Worm (Caenorhabditis elegans) whole organism, midembryonic: Measurements from ENCODE around the gene ZK686.3.

Source experiments
- T22C8.4 ChIP-seq: fragments of 200-800 bp; sonication (Bioruptor generic); IDR thresholded peaks from 2 replicates; pipeline ENCODE4 v1.3.6; 2022; ENCODE audit warnings: missing genetic modification characterization, missing compliant biosample characterization
- cog-1 ChIP-seq: sonication (generic microtip); optimal IDR thresholded peaks from 2 replicates; lab custom pipeline; 2016; ENCODE audit warnings: missing genetic modification characterization, missing compliant biosample characterization
- flt-1 ChIP-seq: fragments of 200-800 bp; sonication (Bioruptor generic); IDR thresholded peaks from 2 replicates; pipeline ENCODE4 v1.3.6; 2022; ENCODE audit warnings: missing genetic modification characterization, missing compliant biosample characterization
- klf-2 ChIP-seq: fragments of 200-800 bp; sonication (Bioruptor generic); conservative IDR thresholded peaks from 2 replicates; pipeline ENCODE4 v1.3.6; 2022; ENCODE audit warnings: missing genetic modification reagents, missing genetic modification characterization, missing compliant biosample characterization
- med-1 ChIP-seq: sonication (generic microtip); optimal IDR thresholded peaks from 2 replicates; lab custom pipeline; 2017; ENCODE audit warnings: missing genetic modification characterization, mild to moderate bottlenecking, missing compliant biosample characterization, antibody characterized with exemption, missing genetic modification reagents; ENCODE audit not compliant: insufficient read depth
- ref-1 ChIP-seq: fragments of 200-800 bp; sonication (Bioruptor generic); conservative IDR thresholded peaks from 2 replicates; pipeline ENCODE4 v1.3.6; 2022; ENCODE audit warnings: missing genetic modification reagents, missing genetic modification characterization, missing compliant biosample characterization
- tab-1 ChIP-seq: fragments of 200-800 bp; sonication (Bioruptor generic); IDR thresholded peaks from 2 replicates; pipeline ENCODE4 v1.3.6; 2022; ENCODE audit warnings: missing genetic modification characterization, missing compliant biosample characterization
- ztf-23 ChIP-seq: fragments of 200-800 bp; sonication (Bioruptor generic); IDR thresholded peaks from 2 replicates; pipeline ENCODE4 v1.3.6; 2022; ENCODE audit warnings: missing genetic modification reagents, missing genetic modification characterization, missing compliant biosample characterization
- ztf-29 ChIP-seq: fragments of 200-800 bp; sonication (Bioruptor generic); IDR thresholded peaks from 2 replicates; pipeline ENCODE4 v1.3.6; 2022; ENCODE audit warnings: missing genetic modification reagents, missing genetic modification characterization, missing compliant biosample characterization

The ZK686.3 gene

ce11 chrIII:7795311-7795710, 26.4 kb upstream of the ZK686.3 start, which contains the start of gene cyk-7:
cyk-7 (minus strand) TSS chrIII:7795409.
- TF ChIP-seq ztf-23 (GFP tag; lab: Robert Waterston, UW): no peak
- TF ChIP-seq cog-1: no peak
- TF ChIP-seq T22C8.4 (GFP tag; lab: Robert Waterston, UW): no peak
- TF ChIP-seq ref-1 (GFP tag; lab: Robert Waterston, UW): no peak
- no peak for TF ChIP-seq ztf-29 (GFP tag; lab: Robert Waterston, UW)
- TF ChIP-seq tab-1: no peak
- TF ChIP-seq klf-2 (GFP tag; lab: Robert Waterston, UW): no peak
- TF ChIP-seq flt-1: no peak
- TF ChIP-seq med-1 (GFP tag; lab: Kevin White, UChicago): no peak

ce11 chrIII:7792970-7793369, 24.1 kb upstream of the ZK686.3 start:
- TF ChIP-seq ztf-23 (GFP tag; lab: Robert Waterston, UW): no peak
- no peak for TF ChIP-seq klf-2 (GFP tag; lab: Robert Waterston, UW)
- no peak for TF ChIP-seq cog-1
- no peak for TF ChIP-seq flt-1
- TF ChIP-seq ref-1 (GFP tag; lab: Robert Waterston, UW): no peak

- no peak for TF ChIP-seq tab-1
- TF ChIP-seq med-1 (GFP tag; lab: Kevin White, UChicago): no peak
- TF ChIP-seq T22C8.4 (GFP tag; lab: Robert Waterston, UW): no peak
- TF ChIP-seq cog-1: no peak
- TF ChIP-seq ztf-23 (GFP tag; lab: Robert Waterston, UW): no peak
- no peak for TF ChIP-seq ref-1 (GFP tag; lab: Robert Waterston, UW)
- no peak for TF ChIP-seq flt-1
- TF ChIP-seq ztf-29 (GFP tag; lab: Robert Waterston, UW): no peak
- TF ChIP-seq klf-2 (GFP tag; lab: Robert Waterston, UW): no peak
Observed at ce11 chrIII:7792209-7792608, 23.3 kb upstream of the ZK686.3 start.

DNA sequence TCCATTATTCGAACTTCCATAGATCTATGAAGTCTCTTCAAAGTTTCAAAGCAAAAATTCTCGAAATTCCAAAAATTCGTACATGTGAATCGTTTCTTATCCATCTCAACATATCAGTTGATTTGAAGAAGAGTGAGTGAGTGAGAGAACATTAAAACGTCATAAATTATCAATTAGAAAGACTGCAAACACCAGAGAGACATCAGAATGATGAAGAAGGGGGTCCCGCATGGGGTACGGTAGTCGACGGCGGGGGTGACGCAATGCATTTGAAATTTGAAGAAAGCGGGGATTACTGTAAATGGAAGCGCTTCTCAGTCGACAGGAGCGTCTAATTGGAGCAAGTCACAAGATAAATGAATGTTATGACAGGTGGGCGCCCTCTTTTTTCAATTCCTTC, 21.7 kb upstream of the ZK686.3 start:
- TF ChIP-seq klf-2 (GFP tag; lab: Robert Waterston, UW): no peak
- no peak for TF ChIP-seq tab-1
- TF ChIP-seq ref-1 (GFP tag; lab: Robert Waterston, UW): no peak
- no peak for TF ChIP-seq ztf-23 (GFP tag; lab: Robert Waterston, UW)
- TF ChIP-seq med-1 (GFP tag; lab: Kevin White, UChicago): no peak
- no peak for TF ChIP-seq flt-1
- TF ChIP-seq cog-1: no peak
- TF ChIP-seq ztf-29 (GFP tag; lab: Robert Waterston, UW): no peak
- TF ChIP-seq T22C8.4 (GFP tag; lab: Robert Waterston, UW): no peak

- TF ChIP-seq cog-1 (no peak), ztf-23 (GFP tag; lab: Robert Waterston, UW) (no peak), ref-1 (GFP tag; lab: Robert Waterston, UW) (no peak), ztf-29 (GFP tag; lab: Robert Waterston, UW) (no peak)
Observed at ce11 chrIII:7788410-7788809, 19.5 kb upstream of the ZK686.3 start.

- TF ChIP-seq T22C8.4 (GFP tag; lab: Robert Waterston, UW) (no peak), ztf-29 (GFP tag; lab: Robert Waterston, UW) (no peak), med-1 (GFP tag; lab: Kevin White, UChicago) (no peak), flt-1 (no peak), ztf-23 (GFP tag; lab: Robert Waterston, UW) (no peak), ref-1 (GFP tag; lab: Robert Waterston, UW) (no peak), klf-2 (GFP tag; lab: Robert Waterston, UW) (no peak), cog-1 (no peak)
Observed at ce11 chrIII:7784201-7784600, 15.3 kb upstream of the ZK686.3 start.

DNA sequence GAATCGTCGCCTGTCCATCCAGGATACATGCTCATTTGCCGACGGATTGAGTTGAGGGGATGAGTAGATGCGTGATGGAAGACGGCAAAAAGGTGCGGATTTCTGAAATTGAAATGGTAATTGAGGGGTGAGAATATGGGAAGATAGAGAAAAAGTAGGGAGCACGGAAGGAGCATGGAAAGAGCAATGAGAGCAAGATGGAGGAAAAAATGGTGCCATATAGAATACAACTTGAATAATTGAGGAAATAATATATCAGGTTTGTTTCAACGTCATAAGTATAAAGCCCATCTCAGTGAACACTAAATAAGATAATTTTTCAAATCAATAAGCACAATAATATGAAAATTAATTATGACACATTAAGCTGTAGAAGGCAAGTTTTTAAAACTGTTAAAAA, 14.5 kb upstream of the ZK686.3 start, which contains the start of gene mab-5:
mab-5 (minus strand) TSS at position 101 of the 400 bp plus-strand sequence.
- TF ChIP-seq tab-1 (no peak), T22C8.4 (GFP tag; lab: Robert Waterston, UW) (no peak), flt-1 (no peak), ref-1 (GFP tag; lab: Robert Waterston, UW) (no peak), ztf-23 (GFP tag; lab: Robert Waterston, UW) (no peak), klf-2 (GFP tag; lab: Robert Waterston, UW) (no peak), med-1 (GFP tag; lab: Kevin White, UChicago) (no peak), ztf-29 (GFP tag; lab: Robert Waterston, UW) (no peak), cog-1 (no peak)

DNA sequence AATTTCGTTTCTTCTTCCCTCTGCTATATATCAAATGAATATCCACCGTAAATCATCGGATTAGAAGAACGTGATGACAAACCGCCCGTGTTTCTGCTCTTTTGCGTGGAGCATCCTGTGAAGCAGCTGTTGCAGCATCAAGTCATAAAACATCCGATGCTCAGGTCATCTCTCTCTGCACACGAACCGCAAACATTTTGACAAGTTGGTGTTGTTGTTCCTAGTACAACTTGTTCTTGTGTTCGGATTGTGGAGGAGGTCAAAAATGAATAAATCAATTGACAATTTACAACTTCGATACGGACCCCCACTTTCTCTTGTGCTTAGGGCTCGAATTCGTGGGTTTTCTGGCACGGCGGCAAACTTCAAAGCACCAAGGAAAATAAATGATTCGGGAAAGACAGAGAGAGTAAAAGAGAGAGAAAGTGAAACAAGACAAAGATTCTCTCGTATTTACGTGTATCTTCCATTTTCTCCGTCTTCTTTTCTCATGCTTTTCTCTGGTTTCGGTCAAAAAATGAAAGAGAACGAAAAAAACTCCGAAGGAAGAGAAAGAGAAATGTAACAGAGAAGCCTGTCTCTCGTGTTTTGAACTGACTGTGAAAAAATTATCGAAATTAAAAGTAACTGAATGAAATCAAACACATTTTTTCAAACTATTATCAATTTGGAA, 11.8 kb upstream of the ZK686.3 start:
- no peak for TF ChIP-seq T22C8.4 (GFP tag; lab: Robert Waterston, UW)
- no peak for TF ChIP-seq cog-1

ce11 chrIII:7779313-7779712, 10.4 kb upstream of the ZK686.3 start:
- no peak for TF ChIP-seq tab-1
- TF ChIP-seq cog-1: no peak
- no peak for TF ChIP-seq ref-1 (GFP tag; lab: Robert Waterston, UW)
- no peak for TF ChIP-seq med-1 (GFP tag; lab: Kevin White, UChicago)
- no peak for TF ChIP-seq ztf-29 (GFP tag; lab: Robert Waterston, UW)
- no peak for TF ChIP-seq T22C8.4 (GFP tag; lab: Robert Waterston, UW)
- TF ChIP-seq flt-1: no peak
- TF ChIP-seq ztf-23 (GFP tag; lab: Robert Waterston, UW): no peak
- TF ChIP-seq klf-2 (GFP tag; lab: Robert Waterston, UW): no peak

DNA sequence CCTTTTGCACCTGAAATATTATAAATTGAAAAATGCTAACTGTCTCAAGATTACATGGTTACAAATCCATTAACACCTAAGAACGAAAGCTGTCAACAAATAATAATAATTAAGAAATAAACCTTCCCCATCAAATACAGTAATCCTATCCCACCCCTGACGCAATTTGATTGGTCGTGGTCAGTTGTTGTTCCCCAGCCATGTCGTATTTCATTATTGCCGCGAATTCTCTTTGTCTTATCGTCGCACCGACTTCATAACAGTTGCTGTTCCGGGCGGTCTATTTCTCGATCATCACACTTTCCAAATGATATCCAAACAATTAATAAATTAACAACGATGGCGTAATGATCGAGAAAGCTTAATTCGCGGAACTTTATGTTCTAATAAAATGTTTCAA, 9.7 kb upstream of the ZK686.3 start:
- TF ChIP-seq ztf-23 (GFP tag; lab: Robert Waterston, UW) (no peak), med-1 (GFP tag; lab: Kevin White, UChicago) (no peak), cog-1 (no peak), flt-1 (no peak), klf-2 (GFP tag; lab: Robert Waterston, UW) (no peak), T22C8.4 (GFP tag; lab: Robert Waterston, UW) (no peak), ref-1 (GFP tag; lab: Robert Waterston, UW) (no peak), ztf-29 (GFP tag; lab: Robert Waterston, UW) (no peak), tab-1 (no peak)
